Worm (Caenorhabditis elegans): Measurements from ENCODE around the gene nyn-3.

DNA sequence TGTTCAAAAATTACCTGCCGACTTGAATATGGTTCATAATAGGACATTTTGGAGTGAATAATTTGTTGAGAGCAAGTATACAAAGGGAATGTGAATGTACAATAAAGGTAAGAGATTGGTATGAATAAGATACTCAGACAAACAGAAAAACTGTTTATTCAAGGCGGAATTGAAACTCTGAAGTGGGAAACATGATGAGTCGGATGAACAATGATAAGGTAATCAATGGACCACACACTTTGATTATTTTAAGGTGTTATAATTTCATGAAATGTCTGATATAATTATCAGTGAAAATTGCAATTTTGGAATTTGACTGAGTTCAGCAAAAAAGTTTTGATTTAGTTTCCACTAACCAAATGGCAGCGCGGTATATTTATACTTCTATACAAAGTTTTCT is 47.1 kb upstream of the nyn-3 start:
- TF ChIP-seq ztf-11 (tag; optimal IDR thresholded peaks at IDR 0.05) (no peak), blmp-1 (tag; optimal IDR thresholded peaks at IDR 0.05) (no peak), nhr-237 (tag; optimal IDR thresholded peaks at IDR 0.05) (no peak), lin-13 (tag; optimal IDR thresholded peaks at IDR 0.05) (no peak), hlh-1 (tag; optimal IDR thresholded peaks at IDR 0.05) (no peak), pha-4 (tag; optimal IDR thresholded peaks at IDR 0.05) (no peak)

All from whole organism, mixed stage, embryonic.